Worm (Caenorhabditis elegans) whole organism, midembryonic: ENCODE results near the gene nhr-256.

Source experiments
- cog-1 ChIP-seq: sonication (generic microtip); optimal IDR thresholded peaks from 2 replicates; lab custom pipeline; 2016; ENCODE audit warnings: missing genetic modification characterization, missing compliant biosample characterization
- med-1 ChIP-seq: sonication (generic microtip); optimal IDR thresholded peaks from 2 replicates; lab custom pipeline; 2017; ENCODE audit warnings: missing genetic modification characterization, mild to moderate bottlenecking, missing compliant biosample characterization, antibody characterized with exemption, missing genetic modification reagents; ENCODE audit not compliant: insufficient read depth
- ref-1 ChIP-seq: fragments of 200-800 bp; sonication (Bioruptor generic); conservative IDR thresholded peaks from 2 replicates; pipeline ENCODE4 v1.3.6; 2022; ENCODE audit warnings: missing genetic modification reagents, missing genetic modification characterization, missing compliant biosample characterization
- ztf-23 ChIP-seq: fragments of 200-800 bp; sonication (Bioruptor generic); IDR thresholded peaks from 2 replicates; pipeline ENCODE4 v1.3.6; 2022; ENCODE audit warnings: missing genetic modification reagents, missing genetic modification characterization, missing compliant biosample characterization

ce11 chrV:1718232-1718631 lies 25.3 kb upstream of the nhr-256 start:
- TF ChIP-seq med-1 (GFP tag; lab: Kevin White, UChicago) (no peak), cog-1 (no peak), ztf-23 (GFP tag; lab: Robert Waterston, UW) (no peak), ref-1 (GFP tag; lab: Robert Waterston, UW) (no peak)
